Fruit fly (Drosophila melanogaster): Measurements from ENCODE around the gene scaf6.

The scaf6 gene

dm6 chr3L:17044799-17045198, 2.4 kb upstream of the scaf6 start, which contains the start of gene Pop5:
Gene Pop5, minus strand, starts transcription at chr3L:17045038.
- TF ChIP-seq HLH106 (tag; optimal IDR thresholded peaks at IDR 0.05) (peak; percentile 24), Abd-B (GFP tag; optimal IDR thresholded peaks at IDR 0.05) (no peak), Jra (GFP tag; optimal IDR thresholded peaks at IDR 0.05) (no peak), CrebA (GFP tag; optimal IDR thresholded peaks at IDR 0.05; ENCODE audit: borderline replicate concordance) (no peak), Myc (optimal IDR thresholded peaks at IDR 0.05) (no peak), psq (GFP tag; optimal IDR thresholded peaks at IDR 0.05) (no peak), N (GFP tag; optimal IDR thresholded peaks at IDR 0.05) (no peak), brk (GFP tag; optimal IDR thresholded peaks at IDR 0.05) (no peak), jim (GFP tag; optimal IDR thresholded peaks at IDR 0.05) (no peak), lola (GFP tag; optimal IDR thresholded peaks at IDR 0.05) (no peak), ey (GFP tag; optimal IDR thresholded peaks at IDR 0.05) (no peak), dsf (GFP tag; optimal IDR thresholded peaks at IDR 0.05; ENCODE audit: borderline replicate concordance) (no peak), pan (optimal IDR thresholded peaks at IDR 0.05) (no peak), CG9705 (GFP tag; optimal IDR thresholded peaks at IDR 0.05) (peak; percentile 36)

DNA sequence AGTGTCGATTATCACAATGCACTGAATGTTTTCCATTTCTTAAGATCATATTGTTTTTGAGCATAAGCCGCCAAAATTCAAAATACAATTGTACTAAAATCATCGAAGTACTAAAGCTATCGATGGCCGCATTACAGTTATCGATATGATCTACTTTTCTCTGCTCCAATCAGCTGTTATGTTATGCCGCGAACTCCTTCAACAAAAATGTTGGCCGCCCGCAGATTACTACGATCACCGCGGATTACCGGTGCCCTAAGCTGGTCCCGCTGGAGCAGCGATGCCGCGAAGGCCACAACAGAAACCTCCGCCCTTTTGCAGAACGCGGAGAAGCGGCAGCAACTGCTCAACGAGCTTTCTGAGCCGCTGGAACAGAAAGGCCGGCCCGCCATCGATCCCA, 6.9 kb downstream of the scaf6 start, which contains the start of gene beg:
beg (plus strand) TSS at position 177 of the 400 bp plus-strand sequence.
- TF ChIP-seq usp (GFP tag; optimal IDR thresholded peaks at IDR 0.05) (no peak), HLH106 (tag; optimal IDR thresholded peaks at IDR 0.05) (no peak), Myc (optimal IDR thresholded peaks at IDR 0.05) (peak; percentile 29)

- TF ChIP-seq HLH106 (tag; optimal IDR thresholded peaks at IDR 0.05) (no peak), psq (GFP tag; optimal IDR thresholded peaks at IDR 0.05) (no peak)
These were observed 9.1 kb downstream of the scaf6 start for dm6 chr3L:17033309-17033708.

- TF ChIP-seq sage (GFP tag; optimal IDR thresholded peaks at IDR 0.05) = no peak
- peak; percentile 49 for TF ChIP-seq Dif (GFP tag; optimal IDR thresholded peaks at IDR 0.05; ENCODE audit: partially characterized antibody)
These were observed 10.4 kb downstream of the scaf6 start, which contains the start of gene Ilp8 for dm6 chr3L:17031971-17032370. Gene Ilp8, minus strand, starts transcription at chr3L:17032080.

DNA sequence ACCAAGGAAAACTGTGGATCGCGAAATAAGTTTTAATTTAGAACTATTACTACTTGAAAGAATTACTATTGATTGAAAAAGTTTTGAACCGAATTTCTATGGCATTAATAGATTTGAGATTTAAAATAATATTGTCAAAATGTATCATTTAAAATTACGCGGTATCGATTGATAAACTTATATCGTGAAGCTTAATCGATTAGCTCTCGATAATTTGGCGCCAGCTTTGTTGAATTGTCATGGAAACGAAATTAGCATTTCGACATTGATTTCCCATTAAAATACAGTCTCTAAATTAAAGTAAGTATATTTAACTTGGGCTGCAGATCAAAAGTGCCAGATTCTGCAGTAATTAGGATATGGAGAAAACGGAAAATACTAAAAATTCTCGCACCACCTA, 15.1 kb downstream of the scaf6 start, which contains the start of gene CG7730:
CG7730 (plus strand) TSS at position 206 of the 400 bp plus-strand sequence.
- no peak for TF ChIP-seq woc (GFP tag; optimal IDR thresholded peaks at IDR 0.05)
- no peak for TF ChIP-seq pan (optimal IDR thresholded peaks at IDR 0.05)
- no peak for TF ChIP-seq CrebA (GFP tag; optimal IDR thresholded peaks at IDR 0.05; ENCODE audit: borderline replicate concordance)
- TF ChIP-seq psq (GFP tag; optimal IDR thresholded peaks at IDR 0.05) = no peak
- no peak for TF ChIP-seq h (GFP tag; optimal IDR thresholded peaks at IDR 0.05)
- no peak for TF ChIP-seq Dif (GFP tag; optimal IDR thresholded peaks at IDR 0.05; ENCODE audit: partially characterized antibody)
- no peak for TF ChIP-seq dsf (GFP tag; optimal IDR thresholded peaks at IDR 0.05; ENCODE audit: borderline replicate concordance)

DNA sequence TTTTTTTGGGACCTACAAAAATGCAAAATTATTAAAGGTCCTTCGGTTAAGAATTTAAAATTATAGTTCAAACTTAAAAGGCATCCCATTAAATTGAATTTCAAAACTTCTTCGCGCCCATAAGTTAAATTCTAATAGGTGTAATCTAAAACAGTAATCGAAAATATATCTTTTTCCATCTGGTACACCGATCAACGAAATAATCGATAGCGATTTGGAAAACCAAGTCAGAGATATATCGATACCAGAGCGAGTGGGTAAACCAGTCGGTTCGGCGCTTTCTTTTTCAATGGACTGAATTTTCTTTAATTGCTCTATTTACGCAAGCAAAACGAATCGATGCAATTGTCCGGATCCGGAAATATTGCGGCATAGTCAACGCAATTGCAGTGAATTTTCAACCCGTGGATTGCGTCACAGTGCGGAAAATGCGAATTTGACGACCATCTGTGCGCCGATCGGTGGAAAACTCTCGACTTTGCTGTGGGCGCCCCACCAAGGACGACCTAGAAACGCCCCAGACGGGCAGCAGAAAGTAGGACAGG, 18.2 kb downstream of the scaf6 start, which contains the start of gene Fit2:
Fit2 (plus strand) TSS at position 234 of the 545 bp plus-strand sequence.
- TF ChIP-seq h (GFP tag; optimal IDR thresholded peaks at IDR 0.05) (no peak), CrebA (GFP tag; optimal IDR thresholded peaks at IDR 0.05; ENCODE audit: borderline replicate concordance) (no peak), fru (GFP tag; optimal IDR thresholded peaks at IDR 0.05) (no peak), dsf (GFP tag; optimal IDR thresholded peaks at IDR 0.05; ENCODE audit: borderline replicate concordance) (no peak), usp (GFP tag; optimal IDR thresholded peaks at IDR 0.05) (no peak), GATAd (GFP tag; optimal IDR thresholded peaks at IDR 0.05) (no peak), Vsx2 (GFP tag; optimal IDR thresholded peaks at IDR 0.05; ENCODE audit: partially characterized antibody) (no peak), tai (GFP tag; optimal IDR thresholded peaks at IDR 0.05) (no peak), Jra (GFP tag; optimal IDR thresholded peaks at IDR 0.05) (no peak), Dfd (GFP tag; optimal IDR thresholded peaks at IDR 0.05) (no peak)

DNA sequence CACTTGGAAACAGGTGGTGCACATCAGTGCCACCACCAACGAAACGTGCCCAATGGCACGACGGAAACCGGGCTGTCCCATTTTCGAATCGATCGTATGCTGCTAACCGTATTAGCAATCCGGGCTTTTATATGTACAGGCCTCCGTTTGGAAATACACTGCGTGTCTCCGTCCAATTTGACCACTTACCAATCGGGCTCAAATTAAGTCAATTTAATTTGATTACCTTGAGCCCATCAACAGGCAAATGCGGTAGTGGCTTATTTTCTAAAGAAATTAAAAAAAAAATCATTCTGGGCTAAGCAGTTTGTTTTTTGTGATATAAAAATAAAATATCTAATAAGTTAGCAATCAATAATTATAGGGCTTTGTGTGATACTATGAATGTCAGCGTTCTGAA, 18.7 kb downstream of the scaf6 start, which contains the start of gene a10:
a10 (minus strand) TSS at position 101 of the 400 bp plus-strand sequence.
- TF ChIP-seq br (GFP tag; optimal IDR thresholded peaks at IDR 0.05) (no peak), Rel (GFP tag; optimal IDR thresholded peaks at IDR 0.05) (no peak), Rel (tag; optimal IDR thresholded peaks at IDR 0.05) (no peak)

Measured in whole organism, wandering third instar larva.